Worm (Caenorhabditis elegans): ENCODE measurements around the gene C04B4.6.

ce11 chrX:12227130-12227529, 48.3 kb downstream of the C04B4.6 start:
- TF ChIP-seq nhr-11 (tag; optimal IDR thresholded peaks at IDR 0.05) (no peak), nhr-25 (tag; optimal IDR thresholded peaks at IDR 0.05) (no peak), ZK546.5 (tag; optimal IDR thresholded peaks at IDR 0.05) (no peak), tbx-2 (tag; optimal IDR thresholded peaks at IDR 0.05) (no peak), snpc-4 (tag; optimal IDR thresholded peaks at IDR 0.05) (no peak), aly-2 (tag; optimal IDR thresholded peaks at IDR 0.05) (no peak), lin-39 (tag; optimal IDR thresholded peaks at IDR 0.05) (no peak), ama-1 (optimal IDR thresholded peaks at IDR 0.05) (no peak), mdl-1 (tag; optimal IDR thresholded peaks at IDR 0.05) (no peak), zag-1 (tag; optimal IDR thresholded peaks at IDR 0.05) (no peak), elt-3 (tag; optimal IDR thresholded peaks at IDR 0.05) (no peak), unc-62 (GFP tag; optimal IDR thresholded peaks at IDR 0.05) (no peak), nhr-12 (tag; optimal IDR thresholded peaks at IDR 0.05) (no peak), nfya-1 (tag; optimal IDR thresholded peaks at IDR 0.05; ENCODE audit: insufficient read depth) (no peak)
